Fruit fly (Drosophila melanogaster): ENCODE data around the gene CG5958.
A peak's percentile ranks its signal among the peaks of the same experiment; 100 is the strongest.

Gene CG5958

dm6 chr2L:7401627-7402026 lies 31.7 kb downstream of the CG5958 start (continued):
- TF ChIP-seq ftz-f1 (GFP tag; optimal IDR thresholded peaks at IDR 0.05) (no peak), NC2β (GFP tag; optimal IDR thresholded peaks at IDR 0.05) (no peak), aop (GFP tag; IDR thresholded peaks at IDR 0.05) (no peak), tup (GFP tag; optimal IDR thresholded peaks at IDR 0.05) (no peak), Dad (GFP tag; optimal IDR thresholded peaks at IDR 0.05) (no peak), klu (GFP tag; IDR thresholded peaks at IDR 0.05) (peak; percentile 62), gsb (GFP tag; IDR thresholded peaks at IDR 0.05) (peak; percentile 46), CG17829 (tag; optimal IDR thresholded peaks at IDR 0.05) (peak; percentile 68), kni (GFP tag; optimal IDR thresholded peaks at IDR 0.05) (no peak), Bgb (GFP tag; IDR thresholded peaks at IDR 0.05; ENCODE audit: partially characterized antibody) (no peak), Xrp1 (GFP tag; IDR thresholded peaks at IDR 0.05) (peak; percentile 79), CG4854 (GFP tag; optimal IDR thresholded peaks at IDR 0.05) (peak; percentile 60), tx (GFP tag; optimal IDR thresholded peaks at IDR 0.05) (peak; percentile 2), MESR4 (GFP tag; optimal IDR thresholded peaks at IDR 0.05) (no peak), Hmx (GFP tag; optimal IDR thresholded peaks at IDR 0.05) (peak; percentile 4), nerfin-2 (GFP tag; IDR thresholded peaks at IDR 0.05; ENCODE audit: partially characterized antibody) (no peak), Side (GFP tag; optimal IDR thresholded peaks at IDR 0.05) (no peak), CG2712 (tag; optimal IDR thresholded peaks at IDR 0.05) (peak; percentile 86), sd (tag; optimal IDR thresholded peaks at IDR 0.05) (peak; percentile 14), yki (optimal IDR thresholded peaks at IDR 0.05) (no peak), CG6654 (GFP tag; optimal IDR thresholded peaks at IDR 0.05) (no peak), exex (tag; optimal IDR thresholded peaks at IDR 0.05) (peak; percentile 28), D19A (tag; optimal IDR thresholded peaks at IDR 0.05) (peak; percentile 60), CG9876 (GFP tag; optimal IDR thresholded peaks at IDR 0.05) (no peak), CG1233 (GFP tag; optimal IDR thresholded peaks at IDR 0.05) (peak; percentile 46), sens-2 (GFP tag; IDR thresholded peaks at IDR 0.05) (peak; percentile 38; the same call in 1 of the 2 replicates), CG12071 (GFP tag; optimal IDR thresholded peaks at IDR 0.05) (no peak), scrt (GFP tag; optimal IDR thresholded peaks at IDR 0.05) (peak; percentile 49), CG15601 (tag; optimal IDR thresholded peaks at IDR 0.05) (peak; percentile 51), emc (GFP tag; optimal IDR thresholded peaks at IDR 0.05) (no peak), CG10565 (GFP tag; optimal IDR thresholded peaks at IDR 0.05) (no peak), PHDP (tag; optimal IDR thresholded peaks at IDR 0.05) (peak; percentile 77), ssp (GFP tag; IDR thresholded peaks at IDR 0.05) (peak; percentile 54), pros (GFP tag; optimal IDR thresholded peaks at IDR 0.05) (no peak), crol (GFP tag; IDR thresholded peaks at IDR 0.05) (no peak), CG2875 (GFP tag; optimal IDR thresholded peaks at IDR 0.05) (no peak), CG18599 (GFP tag; optimal IDR thresholded peaks at IDR 0.05) (peak; percentile 69), sima (GFP tag; optimal IDR thresholded peaks at IDR 0.05) (no peak), Lim3 (GFP tag; IDR thresholded peaks at IDR 0.05) (peak; percentile 35; the same call in 1 of the 2 replicates), CG4424 (GFP tag; optimal IDR thresholded peaks at IDR 0.05) (peak; percentile 51), pan (optimal IDR thresholded peaks at IDR 0.05) (no peak), pan (GFP tag; optimal IDR thresholded peaks at IDR 0.05 in 1 of 2, IDR thresholded peaks at IDR 0.05 in 1 of 2) (peak in 1 of 2 experiments; percentile 86), CG10321 (GFP tag; IDR thresholded peaks at IDR 0.05) (peak; percentile 32; the same call in 1 of the 2 replicates), danr (GFP tag; IDR thresholded peaks at IDR 0.05) (no peak), CG12769 (tag; optimal IDR thresholded peaks at IDR 0.05) (peak; percentile 71), fru (optimal IDR thresholded peaks at IDR 0.05) (no peak), jing (GFP tag; optimal IDR thresholded peaks at IDR 0.05) (no peak), ken (GFP tag; IDR thresholded peaks at IDR 0.05) (peak; percentile 52; the same call in 1 of the 3 replicates), inv (GFP tag; IDR thresholded peaks at IDR 0.05; ENCODE audit: partially characterized antibody) (no peak), CG12391 (tag; optimal IDR thresholded peaks at IDR 0.05) (peak; percentile 71), pho (GFP tag; optimal IDR thresholded peaks at IDR 0.05) (no peak), ATbp (GFP tag; optimal IDR thresholded peaks at IDR 0.05) (peak; percentile 52)
